Worm (Caenorhabditis elegans) whole organism, mixed stage, embryonic: ENCODE measurements around the gene K09F6.10.
A peak's percentile ranks its signal among the peaks of the same experiment; 100 is the strongest.

Experiments
- M03D4.4 ChIP-seq: sonication (generic microtip); optimal IDR thresholded peaks from 2 replicates; lab custom pipeline; 2017; ENCODE audit warnings: mild to moderate bottlenecking, missing genetic modification characterization, missing compliant biosample characterization
- bed-3 ChIP-seq: fragments of 200-800 bp; sonication (Bioruptor generic); optimal IDR thresholded peaks from 3 replicates; lab custom pipeline; 2018; ENCODE audit warnings: mild to moderate bottlenecking, missing genetic modification characterization, moderate library complexity, missing compliant biosample characterization
- blmp-1 ChIP-seq: fragments of 150-350 bp; optimal IDR thresholded peaks from 2 replicates; lab custom pipeline; 2014; ENCODE audit warnings: missing biosample characterization, missing genetic modification characterization
- ceh-39 ChIP-seq: fragments of 150-350 bp; optimal IDR thresholded peaks from 2 replicates; lab custom pipeline; 2014; ENCODE audit warnings: missing biosample characterization, missing genetic modification characterization
- ceh-83 ChIP-seq: fragments of 200-800 bp; sonication (Bioruptor generic); optimal IDR thresholded peaks from 2 replicates; lab custom pipeline; 2018; ENCODE audit warnings: mild to moderate bottlenecking, missing genetic modification characterization, missing compliant biosample characterization
- cnd-1 ChIP-seq: fragments of 200-800 bp; sonication (Bioruptor generic); optimal IDR thresholded peaks from 2 replicates; lab custom pipeline; 2018; ENCODE audit warnings: mild to moderate bottlenecking, missing genetic modification characterization, missing compliant biosample characterization
- drap-1 ChIP-seq: fragments of 200-800 bp; sonication (Bioruptor generic); optimal IDR thresholded peaks from 3 replicates; lab custom pipeline; 2018; ENCODE audit warnings: mild to moderate bottlenecking, missing genetic modification characterization, missing compliant biosample characterization
- elt-3 ChIP-seq: fragments of 150-350 bp; optimal IDR thresholded peaks from 2 replicates; lab custom pipeline; 2014; ENCODE audit warnings: missing biosample characterization, missing genetic modification characterization
- flh-1 ChIP-seq: fragments of 200-800 bp; sonication (Bioruptor generic); optimal IDR thresholded peaks from 2 replicates; lab custom pipeline; 2018; ENCODE audit warnings: mild to moderate bottlenecking, missing genetic modification characterization, moderate library complexity, missing compliant biosample characterization
- ham-2 ChIP-seq: fragments of 200-800 bp; sonication (Bioruptor generic); optimal IDR thresholded peaks from 2 replicates; lab custom pipeline; 2018; ENCODE audit warnings: mild to moderate bottlenecking, missing genetic modification characterization, missing compliant biosample characterization
- hlh-1 ChIP-seq: fragments of 150-350 bp; optimal IDR thresholded peaks from 2 replicates; lab custom pipeline; 2014; ENCODE audit warnings: missing biosample characterization, missing genetic modification reagents, missing genetic modification characterization
- lsy-2 ChIP-seq: fragments of 150-350 bp; optimal IDR thresholded peaks from 2 replicates; lab custom pipeline; 2014; ENCODE audit warnings: missing biosample characterization, missing genetic modification characterization
- mab-5 ChIP-seq: fragments of 150-350 bp; optimal IDR thresholded peaks from 2 replicates; lab custom pipeline; 2014; ENCODE audit warnings: missing biosample characterization, missing genetic modification characterization
- mep-1 ChIP-seq: fragments of 150-350 bp; optimal IDR thresholded peaks from 2 replicates; lab custom pipeline; 2017; ENCODE audit warnings: missing biosample characterization, missing genetic modification reagents, missing genetic modification characterization, inconsistent platforms
- mls-2 ChIP-seq: sonication (generic microtip); optimal IDR thresholded peaks from 2 replicates; lab custom pipeline; 2016; ENCODE audit warnings: mild to moderate bottlenecking, missing genetic modification characterization, moderate library complexity, missing compliant biosample characterization
- nhr-12 ChIP-seq: fragments of 150-350 bp; optimal IDR thresholded peaks from 2 replicates; lab custom pipeline; 2014; ENCODE audit warnings: missing biosample characterization, missing genetic modification characterization
- nhr-2 ChIP-seq: fragments of 150-350 bp; optimal IDR thresholded peaks from 2 replicates; lab custom pipeline; 2014; ENCODE audit warnings: missing biosample characterization, missing genetic modification characterization
- nhr-237 ChIP-seq: fragments of 150-350 bp; optimal IDR thresholded peaks from 2 replicates; lab custom pipeline; 2014; ENCODE audit warnings: missing biosample characterization, missing genetic modification characterization
- nhr-28 ChIP-seq: fragments of 150-350 bp; optimal IDR thresholded peaks from 2 replicates; lab custom pipeline; 2014; ENCODE audit warnings: missing biosample characterization, missing genetic modification characterization
- nhr-76 ChIP-seq: sonication (generic microtip); optimal IDR thresholded peaks from 2 replicates; lab custom pipeline; 2017; ENCODE audit warnings: missing biosample characterization, missing genetic modification characterization
- pha-4 ChIP-seq: fragments of 150-350 bp; optimal IDR thresholded peaks from 2 replicates; lab custom pipeline; 2018; ENCODE audit warnings: missing biosample characterization, missing genetic modification reagents, missing genetic modification characterization
- sem-2 ChIP-seq: fragments of 200-800 bp; sonication (Bioruptor generic); optimal IDR thresholded peaks from 2 replicates; lab custom pipeline; 2018; ENCODE audit warnings: mild to moderate bottlenecking, missing genetic modification characterization, missing compliant biosample characterization
- snpc-4 ChIP-seq: fragments of 150-350 bp; optimal IDR thresholded peaks from 2 replicates; lab custom pipeline; 2014; ENCODE audit warnings: missing biosample characterization, missing genetic modification characterization
- sptf-1 ChIP-seq: sonication (generic microtip); optimal IDR thresholded peaks from 2 replicates; lab custom pipeline; 2017; ENCODE audit warnings: mild to moderate bottlenecking, missing genetic modification characterization, moderate library complexity, missing compliant biosample characterization
- tbx-8 ChIP-seq: fragments of 200-800 bp; sonication (Bioruptor generic); optimal IDR thresholded peaks from 2 replicates; lab custom pipeline; 2018; ENCODE audit warnings: mild to moderate bottlenecking, missing genetic modification characterization, moderate library complexity, missing compliant biosample characterization
- unc-120 ChIP-seq: sonication (generic microtip); optimal IDR thresholded peaks from 2 replicates; lab custom pipeline; 2017; ENCODE audit warnings: missing genetic modification characterization, missing compliant biosample characterization; ENCODE audit not compliant: poor library complexity, severe bottlenecking
- unc-39 ChIP-seq: fragments of 150-350 bp; optimal IDR thresholded peaks from 2 replicates; lab custom pipeline; 2014; ENCODE audit warnings: missing biosample characterization, missing genetic modification characterization
- unc-62 ChIP-seq: fragments of 150-350 bp; optimal IDR thresholded peaks from 2 replicates; lab custom pipeline; 2014; ENCODE audit warnings: missing biosample characterization, missing genetic modification reagents, missing genetic modification characterization
- zip-8 ChIP-seq: fragments of 150-350 bp; optimal IDR thresholded peaks from 2 replicates; lab custom pipeline; 2014; ENCODE audit warnings: missing biosample characterization, missing genetic modification characterization
- ztf-11 ChIP-seq: fragments of 150-350 bp; optimal IDR thresholded peaks from 2 replicates; lab custom pipeline; 2014; ENCODE audit warnings: missing biosample characterization, missing genetic modification characterization

Gene K09F6.10

DNA sequence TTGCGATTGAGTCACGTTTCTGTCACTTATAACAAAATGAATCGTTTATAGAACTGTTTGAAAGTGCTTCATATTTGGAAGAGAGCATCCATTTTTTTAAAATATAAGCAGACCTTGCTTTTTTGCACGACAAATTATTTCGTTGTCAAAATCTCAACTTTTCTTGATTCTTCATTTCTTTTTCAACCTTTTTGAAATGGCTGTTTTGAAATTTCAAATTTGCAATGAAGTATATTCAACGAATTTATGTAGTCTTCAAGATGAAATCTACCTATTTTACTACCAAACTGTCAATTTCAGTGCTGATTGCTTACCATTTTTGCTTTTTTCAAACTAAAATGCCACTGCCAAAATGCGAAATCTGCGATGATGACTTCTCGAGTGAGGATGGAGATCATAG is 18.1 kb upstream of the K09F6.10 start, which contains the start of gene B0281.3:
B0281.3 (plus strand) TSS at position 301 of the 400 bp plus-strand sequence.
- TF ChIP-seq sptf-1 (tag; lab: Kevin White, UChicago) (no peak), drap-1 (no peak), snpc-4 (tag; lab: Kevin White, UChicago) (no peak), pha-4 (tag; lab: Kevin White, UChicago) (no peak), M03D4.4 (no peak), mep-1 (no peak), flh-1 (GFP tag; lab: Kevin White, UChicago) (no peak), nhr-237 (tag; lab: Kevin White, UChicago) (no peak), ceh-39 (no peak), ham-2 (GFP tag; lab: Kevin White, UChicago) (no peak), bed-3 (no peak), unc-39 (tag; lab: Kevin White, UChicago) (no peak)

DNA sequence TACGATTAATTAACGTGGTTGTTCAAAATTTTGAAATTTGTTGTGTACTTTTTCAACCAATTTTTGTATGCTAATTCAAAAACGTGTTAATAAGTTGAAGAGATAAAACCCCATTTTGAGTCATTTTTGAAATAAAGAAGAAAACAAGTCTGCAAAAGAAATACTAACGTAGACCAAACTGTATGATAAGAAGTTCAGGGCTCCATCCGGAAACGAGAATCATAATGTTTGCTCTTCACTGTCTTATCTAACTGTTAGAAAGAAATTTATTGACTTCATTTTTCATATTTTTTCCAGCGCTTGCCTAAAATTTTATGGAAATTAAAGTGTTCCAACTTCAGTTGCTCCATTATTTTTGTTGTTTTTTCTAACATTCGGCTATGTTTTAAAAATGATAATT is 16.8 kb upstream of the K09F6.10 start:
- no peak for TF ChIP-seq ceh-83 (GFP tag; lab: Kevin White, UChicago)
- TF ChIP-seq drap-1, result no peak
- no peak for TF ChIP-seq sptf-1 (tag; lab: Kevin White, UChicago)
- TF ChIP-seq cnd-1 (tag; lab: Kevin White, UChicago), result no peak
- TF ChIP-seq zip-8 (tag; lab: Kevin White, UChicago), result no peak
- no peak for TF ChIP-seq blmp-1 (tag; lab: Kevin White, UChicago)
- TF ChIP-seq nhr-76, result no peak
- TF ChIP-seq lsy-2 (tag; lab: Kevin White, UChicago), result no peak
- no peak for TF ChIP-seq mls-2 (tag; lab: Kevin White, UChicago)
- TF ChIP-seq unc-62 (GFP tag; lab: Kevin White, UChicago), result no peak
- no peak for TF ChIP-seq hlh-1 (tag; lab: Kevin White, UChicago)
- TF ChIP-seq elt-3 (tag; lab: Kevin White, UChicago), result no peak
- TF ChIP-seq M03D4.4, result no peak
- TF ChIP-seq nhr-237 (tag; lab: Kevin White, UChicago), result no peak
- no peak for TF ChIP-seq flh-1 (GFP tag; lab: Kevin White, UChicago)
- TF ChIP-seq pha-4 (tag; lab: Kevin White, UChicago), result no peak
- TF ChIP-seq sem-2 (GFP tag; lab: Kevin White, UChicago), result no peak
- no peak for TF ChIP-seq ceh-39
- no peak for TF ChIP-seq mab-5
- no peak for TF ChIP-seq nhr-12 (tag; lab: Kevin White, UChicago)

DNA sequence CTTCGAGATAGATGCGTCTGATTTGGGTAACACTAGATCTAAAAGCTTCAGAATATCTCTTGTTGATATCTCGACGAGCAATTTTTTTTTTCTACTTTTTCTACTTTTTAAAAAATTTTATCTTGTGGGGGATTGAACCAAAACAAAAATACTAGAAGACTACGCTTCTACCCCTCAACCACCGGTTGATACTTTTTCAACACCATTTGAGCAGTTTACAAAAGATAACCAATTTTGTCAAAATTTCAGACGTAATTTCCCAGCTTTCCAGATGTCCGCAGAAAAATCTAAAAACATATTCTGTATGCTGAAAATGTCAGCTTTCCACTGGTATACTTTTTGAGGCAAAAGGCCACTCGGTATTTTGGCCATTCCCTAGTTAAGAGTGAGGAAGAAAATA is 15.9 kb upstream of the K09F6.10 start:
- TF ChIP-seq mls-2 (tag; lab: Kevin White, UChicago) (no peak), M03D4.4 (no peak), nhr-12 (tag; lab: Kevin White, UChicago) (no peak), sptf-1 (tag; lab: Kevin White, UChicago) (no peak)
- TF ChIP-seq, all 35 proteins: peak for 0

DNA sequence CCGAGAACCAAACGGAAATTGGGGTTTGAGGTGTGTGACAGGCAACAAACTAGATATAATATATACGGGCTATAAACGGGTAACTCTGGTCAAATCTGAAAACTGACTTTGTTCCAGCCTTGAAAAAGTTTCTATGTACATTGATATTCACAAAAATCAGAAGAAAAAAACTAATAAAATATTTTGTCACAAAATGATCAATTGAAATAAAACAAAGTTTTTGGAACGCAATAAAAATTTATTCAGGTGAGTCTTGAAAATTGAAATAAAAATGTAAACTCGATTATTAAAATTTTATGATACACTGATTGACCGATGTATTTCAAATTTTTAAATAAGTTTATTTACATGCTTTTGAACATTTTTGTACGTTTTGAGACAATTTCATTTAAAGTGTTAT is 13.6 kb upstream of the K09F6.10 start, which contains the start of gene B0281.6:
B0281.6 (minus strand) TSS at position 101 of the 400 bp plus-strand sequence.
- TF ChIP-seq mab-5, result no peak
- no peak for TF ChIP-seq nhr-12 (tag; lab: Kevin White, UChicago)
- no peak for TF ChIP-seq tbx-8 (GFP tag; lab: Kevin White, UChicago)
- TF ChIP-seq sem-2 (GFP tag; lab: Kevin White, UChicago), result no peak

DNA sequence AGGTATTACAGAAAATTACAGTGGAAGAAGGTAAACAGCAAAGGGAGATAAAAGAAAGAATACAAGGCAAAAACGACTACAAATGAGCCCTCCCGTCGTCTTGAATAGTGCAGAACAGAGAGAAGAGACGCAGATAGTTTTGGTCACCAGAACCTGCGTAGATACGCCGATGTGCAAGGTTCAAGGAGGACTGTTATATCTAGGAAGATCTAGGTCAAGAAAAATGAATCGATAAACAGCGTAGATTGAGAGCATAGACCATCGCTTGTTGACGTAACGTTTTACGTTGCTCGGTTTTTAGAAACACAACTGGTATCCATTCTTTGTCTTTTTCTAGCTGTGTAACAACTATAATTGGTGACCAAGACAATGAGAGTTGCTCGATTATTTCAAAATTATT is 12.2 kb upstream of the K09F6.10 start, which contains the start of gene B0281.5:
B0281.5 (minus strand) TSS at position 101 of the 400 bp plus-strand sequence.
- no peak for TF ChIP-seq nhr-28 (tag; lab: Kevin White, UChicago)
- TF ChIP-seq nhr-2, result peak; percentile 37
- TF ChIP-seq unc-62 (GFP tag; lab: Kevin White, UChicago), result no peak
- peak; percentile 21 for TF ChIP-seq ceh-39
- no peak for TF ChIP-seq ceh-83 (GFP tag; lab: Kevin White, UChicago)
- TF ChIP-seq lsy-2 (tag; lab: Kevin White, UChicago), result no peak
- TF ChIP-seq M03D4.4, result no peak
- no peak for TF ChIP-seq ztf-11 (tag; lab: Kevin White, UChicago)

DNA sequence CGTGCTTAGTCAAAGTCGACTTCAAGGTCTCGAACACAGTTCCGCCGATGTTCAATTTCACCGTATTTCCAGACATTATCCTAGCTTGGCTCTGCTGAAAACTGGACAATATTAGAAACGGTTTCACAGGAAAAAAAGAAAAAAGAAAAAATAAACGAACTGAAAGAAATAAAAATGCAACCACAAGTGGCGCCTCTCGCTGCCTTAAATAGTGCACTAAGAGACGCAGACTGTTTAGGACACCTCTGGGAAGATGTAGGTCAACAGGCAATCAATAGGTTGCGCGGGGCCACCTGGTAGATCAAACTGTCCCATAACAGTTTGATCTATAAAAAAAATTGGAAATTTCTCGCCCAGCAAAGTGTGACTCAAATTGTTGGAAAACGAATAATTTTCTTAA is 10.1 kb upstream of the K09F6.10 start, which contains the start of gene B0281.4:
B0281.4 (minus strand) TSS at position 101 of the 400 bp plus-strand sequence.
- TF ChIP-seq flh-1 (GFP tag; lab: Kevin White, UChicago), result no peak
- no peak for TF ChIP-seq unc-120
- no peak for TF ChIP-seq blmp-1 (tag; lab: Kevin White, UChicago)
- TF ChIP-seq elt-3 (tag; lab: Kevin White, UChicago), result no peak
- TF ChIP-seq, all 35 proteins: peak for 0
